Fruit fly (Drosophila melanogaster): ENCODE data around the gene GC1.

The GC1 gene

DNA sequence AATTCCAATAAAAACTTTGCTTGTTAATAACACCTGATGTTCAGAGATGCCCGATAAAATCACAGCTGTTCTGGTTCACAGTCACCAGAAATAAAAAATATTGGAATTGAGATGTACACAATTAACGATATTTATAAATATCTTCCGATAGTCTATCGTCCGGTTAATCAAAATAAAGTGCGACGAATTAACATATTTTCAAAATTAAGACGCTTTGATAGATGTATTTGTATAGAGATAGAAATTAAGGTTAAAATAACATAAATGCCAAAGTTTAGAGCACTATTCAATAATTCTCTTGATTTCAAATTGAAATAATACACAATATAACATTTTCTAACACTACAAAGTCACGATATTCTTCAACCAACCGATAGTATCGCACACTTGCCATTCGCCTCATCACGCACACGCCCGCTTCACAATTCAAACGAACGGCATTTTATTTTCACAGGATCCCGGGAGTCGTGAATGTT, 4.7 kb upstream of the GC1 start, which contains the start of the genes CG3281 and aurA (continued):
- no peak for TF ChIP-seq usp (GFP tag; optimal IDR thresholded peaks at IDR 0.05)
- TF ChIP-seq MTF-1 (GFP tag; optimal IDR thresholded peaks at IDR 0.05; ENCODE audit: borderline replicate concordance): peak; percentile 7
- peak; percentile 78 for TF ChIP-seq CG1602 (GFP tag; optimal IDR thresholded peaks at IDR 0.05)
- TF ChIP-seq hth (optimal IDR thresholded peaks at IDR 0.05): no peak
- peak; percentile 64 for TF ChIP-seq CG15269 (tag; optimal IDR thresholded peaks at IDR 0.05)
- TF ChIP-seq phol (tag; optimal IDR thresholded peaks at IDR 0.05): peak; percentile 87
- TF ChIP-seq Hmx (GFP tag; optimal IDR thresholded peaks at IDR 0.05): peak; percentile 68
- TF ChIP-seq Hsf (GFP tag; optimal IDR thresholded peaks at IDR 0.05): peak; percentile 83
- no peak for TF ChIP-seq Gsc (GFP tag; IDR thresholded peaks at IDR 0.05)
- peak; percentile 48 for TF ChIP-seq CG10462 (GFP tag; optimal IDR thresholded peaks at IDR 0.05)
- peak; percentile 51; the same call in 1 of the 2 replicates for TF ChIP-seq Xrp1 (GFP tag; IDR thresholded peaks at IDR 0.05)
- TF ChIP-seq jumu (GFP tag; optimal IDR thresholded peaks at IDR 0.05): peak; percentile 87
- TF ChIP-seq CG2120 (GFP tag; optimal IDR thresholded peaks at IDR 0.05): peak; percentile 90
- TF ChIP-seq hkb (optimal IDR thresholded peaks at IDR 0.05): no peak
- TF ChIP-seq hkb (GFP tag; IDR thresholded peaks at IDR 0.05): 0 out of 2 replicates have a peak, but pooled peaks have one; percentile 40
- TF ChIP-seq jigr1 (GFP tag; IDR thresholded peaks at IDR 0.05): no peak
- TF ChIP-seq CG10321 (GFP tag; IDR thresholded peaks at IDR 0.05): no peak
- TF ChIP-seq unpg (GFP tag; optimal IDR thresholded peaks at IDR 0.05): peak; percentile 62
- peak; percentile 84 for TF ChIP-seq CG42726 (GFP tag; IDR thresholded peaks at IDR 0.05; ENCODE audit: partially characterized antibody)
- no peak for TF ChIP-seq CTCF (GFP tag; optimal IDR thresholded peaks at IDR 0.05)
- peak; percentile 80 for TF ChIP-seq CG3281 (GFP tag; optimal IDR thresholded peaks at IDR 0.05)
- TF ChIP-seq cad (GFP tag; optimal IDR thresholded peaks at IDR 0.05): no peak
- peak; percentile 49; the same call in 1 of the 3 replicates for TF ChIP-seq tgo (GFP tag; IDR thresholded peaks at IDR 0.05)
- TF ChIP-seq CG4360 (GFP tag; IDR thresholded peaks at IDR 0.05): no peak
- TF ChIP-seq org-1 (GFP tag; optimal IDR thresholded peaks at IDR 0.05): no peak
- TF ChIP-seq Nf-YB (GFP tag; optimal IDR thresholded peaks at IDR 0.05): peak; percentile 45
- peak; percentile 78 for TF ChIP-seq Hr3 (GFP tag; optimal IDR thresholded peaks at IDR 0.05)
- no peak for TF ChIP-seq CG43689 (GFP tag; IDR thresholded peaks at IDR 0.05)
- peak; percentile 88 for TF ChIP-seq CG3847 (GFP tag; IDR thresholded peaks at IDR 0.05)
- peak; percentile 76 for TF ChIP-seq CG30020 (tag; optimal IDR thresholded peaks at IDR 0.05)
- TF ChIP-seq pita (GFP tag; optimal IDR thresholded peaks at IDR 0.05): no peak
- peak; percentile 76 for TF ChIP-seq CG9727 (GFP tag; optimal IDR thresholded peaks at IDR 0.05)
- peak; percentile 71 for TF ChIP-seq CG11504 (tag; optimal IDR thresholded peaks at IDR 0.05)
- TF ChIP-seq CG30403 (GFP tag; optimal IDR thresholded peaks at IDR 0.05): peak; percentile 89
- TF ChIP-seq CG17802 (tag; optimal IDR thresholded peaks at IDR 0.05): no peak
- peak; percentile 50 for TF ChIP-seq Mad (GFP tag; optimal IDR thresholded peaks at IDR 0.05)
- TF ChIP-seq CG17829 (tag; optimal IDR thresholded peaks at IDR 0.05): peak; percentile 76
- TF ChIP-seq dimm (GFP tag; IDR thresholded peaks at IDR 0.05): no peak
- TF ChIP-seq BtbVII (GFP tag; optimal IDR thresholded peaks at IDR 0.05): no peak
- TF ChIP-seq stwl (tag; optimal IDR thresholded peaks at IDR 0.05): peak; percentile 92
- TF ChIP-seq cg (GFP tag; optimal IDR thresholded peaks at IDR 0.05): no peak
- TF ChIP-seq Optix (GFP tag; IDR thresholded peaks at IDR 0.05): no peak
- TF ChIP-seq Hr51 (GFP tag; optimal IDR thresholded peaks at IDR 0.05): peak; percentile 62 to 76
- TF ChIP-seq Oli (tag; optimal IDR thresholded peaks at IDR 0.05): peak; percentile 44
- no peak for TF ChIP-seq h (optimal IDR thresholded peaks at IDR 0.05)
- peak; percentile 36 for TF ChIP-seq trh (GFP tag; optimal IDR thresholded peaks at IDR 0.05)
- TF ChIP-seq D19A (tag; optimal IDR thresholded peaks at IDR 0.05): peak; percentile 24
- peak; percentile 86 for TF ChIP-seq trem (tag; optimal IDR thresholded peaks at IDR 0.05)
- peak; percentile 57 for TF ChIP-seq ems (GFP tag; optimal IDR thresholded peaks at IDR 0.05)
- peak; percentile 72 for TF ChIP-seq CG32532 (GFP tag; IDR thresholded peaks at IDR 0.05)
- no peak for TF ChIP-seq fd64A (GFP tag; optimal IDR thresholded peaks at IDR 0.05)
- no peak for TF ChIP-seq br (optimal IDR thresholded peaks at IDR 0.05)
- TF ChIP-seq CG33213 (GFP tag; optimal IDR thresholded peaks at IDR 0.05): peak; percentile 70
- TF ChIP-seq peb (GFP tag; IDR thresholded peaks at IDR 0.05): no peak
